Fruit fly (Drosophila melanogaster) whole organism, wandering third instar larva: ENCODE measurements around the gene AP-2mu.

Experiments
- Hr83 ChIP-seq: fragments of 200-300 bp; sonication (Bioruptor generic); optimal IDR thresholded peaks from 2 replicates; lab custom pipeline; 2016; ENCODE audit warnings: missing biosample characterization, mild to moderate bottlenecking, missing genetic modification characterization, moderate library complexity; ENCODE audit not compliant: poor library complexity, severe bottlenecking
- OdsH ChIP-seq: fragments of 200-800 bp; sonication (Bioruptor generic); optimal IDR thresholded peaks from 2 replicates; lab custom pipeline; 2016; ENCODE audit warnings: missing biosample characterization, mild to moderate bottlenecking, missing genetic modification characterization
- ey ChIP-seq: fragments of 200-800 bp; sonication (Bioruptor generic); optimal IDR thresholded peaks from 2 replicates; lab custom pipeline; 2016; ENCODE audit warnings: missing biosample characterization, missing genetic modification characterization
- psq ChIP-seq: fragments of 200-800 bp; sonication (Bioruptor generic); optimal IDR thresholded peaks from 3 replicates; lab custom pipeline; 2017; ENCODE audit warnings: missing biosample characterization, mild to moderate bottlenecking, missing genetic modification characterization, moderate library complexity
- rgr ChIP-seq: fragments of 200-800 bp; sonication (Bioruptor generic); optimal IDR thresholded peaks from 3 replicates; lab custom pipeline; 2016; ENCODE audit warnings: missing biosample characterization, mild to moderate bottlenecking, missing genetic modification characterization
- tai ChIP-seq: sonication (Bioruptor generic); optimal IDR thresholded peaks from 2 replicates; lab custom pipeline; 2016; ENCODE audit warnings: missing biosample characterization, missing genetic modification characterization

dm6 chr3R:22488855-22489254 is 26.6 kb downstream of the AP-2mu start, which contains the start of gene CG5376:
- TF ChIP-seq ey (GFP tag; lab: Kevin White, UChicago) (no peak), OdsH (GFP tag; lab: Kevin White, UChicago) (no peak), Hr83 (GFP tag; lab: Kevin White, UChicago) (no peak), psq (GFP tag; lab: Kevin White, UChicago) (no peak), tai (no peak), rgr (GFP tag; lab: Kevin White, UChicago) (no peak)
